Worm (Caenorhabditis elegans) whole organism, early embryonic: ENCODE measurements around the gene C46E10.3.

Source experiments
- B0310.2 ChIP-seq: sonication (generic microtip); optimal IDR thresholded peaks from 2 replicates; lab custom pipeline; 2016; ENCODE audit warnings: mild to moderate bottlenecking, missing genetic modification characterization, missing compliant biosample characterization
- F13C5.2 ChIP-seq: sonication (generic microtip); optimal IDR thresholded peaks from 2 replicates; lab custom pipeline; 2017; ENCODE audit warnings: mild to moderate bottlenecking, missing genetic modification characterization, inconsistent platforms, missing compliant biosample characterization
- aly-1 ChIP-seq: sonication (generic microtip); optimal IDR thresholded peaks from 2 replicates; lab custom pipeline; 2016; ENCODE audit warnings: missing genetic modification characterization, missing compliant biosample characterization
- ama-1 ChIP-seq: fragments of 150-350 bp; optimal IDR thresholded peaks from 2 replicates; lab custom pipeline; 2014
- ceh-13 ChIP-seq: fragments of 200-800 bp; sonication (Bioruptor generic); optimal IDR thresholded peaks from 2 replicates; lab custom pipeline; 2018; ENCODE audit warnings: mild to moderate bottlenecking, missing genetic modification characterization, missing compliant biosample characterization
- ceh-36 ChIP-seq: sonication (generic microtip); optimal IDR thresholded peaks from 2 replicates; lab custom pipeline; 2016; ENCODE audit warnings: missing genetic modification characterization, inconsistent platforms, missing compliant biosample characterization
- ets-7 ChIP-seq: sonication (generic microtip); optimal IDR thresholded peaks from 2 replicates; lab custom pipeline; 2016; ENCODE audit warnings: missing genotype, missing genetic modification characterization, missing compliant biosample characterization
- flt-1 ChIP-seq: fragments of 200-800 bp; sonication (Bioruptor generic); IDR thresholded peaks from 2 replicates; pipeline ENCODE4 v1.3.6; 2022; ENCODE audit warnings: missing genetic modification characterization, missing compliant biosample characterization
- hmbx-1 ChIP-seq: sonication (generic microtip); optimal IDR thresholded peaks from 2 replicates; lab custom pipeline; 2016; ENCODE audit warnings: mild to moderate bottlenecking, missing genetic modification characterization, missing compliant biosample characterization
- hmg-4 ChIP-seq: fragments of 200-800 bp; sonication (Bioruptor generic); optimal IDR thresholded peaks from 2 replicates; lab custom pipeline; 2018; ENCODE audit warnings: mild to moderate bottlenecking, missing genetic modification characterization, missing compliant biosample characterization
- hnd-1 ChIP-seq: sonication (generic microtip); optimal IDR thresholded peaks from 2 replicates; lab custom pipeline; 2016; ENCODE audit warnings: missing genetic modification characterization, missing compliant biosample characterization
- pes-1 ChIP-seq: fragments of 200-800 bp; sonication (Bioruptor generic); IDR thresholded peaks from 2 replicates; pipeline ENCODE4 v1.3.6; 2022; ENCODE audit warnings: missing genetic modification reagents, missing genetic modification characterization, missing compliant biosample characterization
- scrt-1 ChIP-seq: fragments of 200-800 bp; sonication (Bioruptor generic); IDR thresholded peaks from 2 replicates; pipeline ENCODE4 v1.3.6; 2022; ENCODE audit warnings: missing genetic modification characterization, missing compliant biosample characterization
- sea-1 ChIP-seq: fragments of 200-800 bp; sonication (Bioruptor generic); conservative IDR thresholded peaks from 2 replicates; pipeline ENCODE4 v1.3.6; 2022; ENCODE audit warnings: missing genetic modification characterization, missing compliant biosample characterization
- tbx-11 ChIP-seq: fragments of 200-800 bp; sonication (Bioruptor generic); IDR thresholded peaks from 2 replicates; pipeline ENCODE4 v1.3.6; 2022; ENCODE audit warnings: missing genetic modification characterization, missing compliant biosample characterization
- tbx-37 ChIP-seq: fragments of 200-800 bp; sonication (Bioruptor generic); conservative IDR thresholded peaks from 2 replicates; pipeline ENCODE4 v1.3.6; 2022; ENCODE audit warnings: missing genetic modification reagents, missing genetic modification characterization, missing compliant biosample characterization
- tra-4 ChIP-seq: sonication (generic microtip); optimal IDR thresholded peaks from 2 replicates; lab custom pipeline; 2017; ENCODE audit warnings: missing genetic modification characterization, missing compliant biosample characterization

C46E10.3 gene

DNA sequence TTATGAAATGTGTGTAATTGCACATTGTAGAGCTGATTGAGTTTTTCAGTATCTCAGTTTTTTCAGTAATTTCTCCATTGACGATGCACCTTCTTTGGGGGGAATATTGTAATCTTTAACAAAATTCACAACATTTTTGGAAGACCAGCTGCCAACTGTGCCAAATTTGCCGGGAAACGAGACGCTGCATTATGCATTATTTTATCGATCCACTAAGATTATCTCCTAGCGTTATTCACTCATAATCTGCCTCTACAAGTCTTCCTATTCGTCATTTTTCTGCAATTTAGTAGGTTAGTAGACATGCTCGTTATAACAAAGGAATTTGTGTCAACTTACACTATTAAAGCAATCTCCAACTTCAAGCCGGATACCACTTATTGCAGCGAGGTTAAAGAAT lies 10.6 kb downstream of the C46E10.3 start, which contains the start of the genes sdz-12 and bath-31:
Gene sdz-12, minus strand, starts transcription at position 101 of the 400 bp plus-strand sequence.
Gene bath-31, plus strand, starts transcription at position 251 of the 400 bp plus-strand sequence.
- TF ChIP-seq tbx-37 = no peak
- no peak for TF ChIP-seq hmg-4 (GFP tag; lab: Kevin White, UChicago)
- no peak for TF ChIP-seq ets-7 (tag; lab: Kevin White, UChicago)
- no peak for TF ChIP-seq sea-1 (GFP tag; lab: Robert Waterston, UW)
- no peak for TF ChIP-seq hmbx-1 (tag; lab: Kevin White, UChicago)
- TF ChIP-seq pes-1 (GFP tag; lab: Robert Waterston, UW) = no peak
- TF ChIP-seq hnd-1 (tag; lab: Kevin White, UChicago) = no peak
- TF ChIP-seq scrt-1 (GFP tag; lab: Robert Waterston, UW) = no peak
- TF ChIP-seq flt-1 (GFP tag; lab: Robert Waterston, UW) = no peak
- TF ChIP-seq ceh-36 = no peak
- TF ChIP-seq F13C5.2 (tag; lab: Kevin White, UChicago) = no peak
- no peak for TF ChIP-seq ama-1
- no peak for TF ChIP-seq B0310.2
- TF ChIP-seq ceh-13 (GFP tag; lab: Kevin White, UChicago) = no peak
- TF ChIP-seq tra-4 (tag; lab: Kevin White, UChicago) = no peak
- TF ChIP-seq tbx-11 (GFP tag; lab: Robert Waterston, UW) = no peak
- no peak for TF ChIP-seq aly-1

- TF ChIP-seq hmbx-1 (tag; lab: Kevin White, UChicago) = no peak
Observed at ce11 chrII:3736893-3737375, 15.8 kb downstream of the C46E10.3 start, which contains the start of gene F12E12.6. TSS of gene F12E12.6 (minus strand) at chrII:3736943.

- TF ChIP-seq pes-1 (GFP tag; lab: Robert Waterston, UW) = no peak
- no peak for TF ChIP-seq B0310.2
- TF ChIP-seq ama-1 = no peak
- no peak for TF ChIP-seq tbx-37
- TF ChIP-seq tra-4 (tag; lab: Kevin White, UChicago) = no peak
- TF ChIP-seq tbx-11 (GFP tag; lab: Robert Waterston, UW) = no peak
- TF ChIP-seq hmg-4 (GFP tag; lab: Kevin White, UChicago) = no peak
- TF ChIP-seq ceh-36 = no peak
- TF ChIP-seq aly-1 = no peak
- TF ChIP-seq ets-7 (tag; lab: Kevin White, UChicago) = no peak
- TF ChIP-seq hmbx-1 (tag; lab: Kevin White, UChicago) = no peak
- TF ChIP-seq flt-1 (GFP tag; lab: Robert Waterston, UW) = no peak
- TF ChIP-seq scrt-1 (GFP tag; lab: Robert Waterston, UW) = no peak
- no peak for TF ChIP-seq hnd-1 (tag; lab: Kevin White, UChicago)
- no peak for TF ChIP-seq F13C5.2 (tag; lab: Kevin White, UChicago)
Observed at ce11 chrII:3739647-3740046, 18.5 kb downstream of the C46E10.3 start, which contains the start of gene F12E12.2. TSS of gene F12E12.2 (plus strand) at chrII:3739947.

ce11 chrII:3741584-3741983 lies 20.5 kb downstream of the C46E10.3 start, which contains the start of gene F12E12.1:
TSS of gene F12E12.1 (plus strand) at chrII:3741884.
- TF ChIP-seq sea-1 (GFP tag; lab: Robert Waterston, UW) (no peak), ets-7 (tag; lab: Kevin White, UChicago) (no peak), tbx-11 (GFP tag; lab: Robert Waterston, UW) (no peak), tbx-37 (no peak), F13C5.2 (tag; lab: Kevin White, UChicago) (no peak), B0310.2 (no peak), scrt-1 (GFP tag; lab: Robert Waterston, UW) (no peak), pes-1 (GFP tag; lab: Robert Waterston, UW) (no peak), hmg-4 (GFP tag; lab: Kevin White, UChicago) (no peak), aly-1 (no peak), hnd-1 (tag; lab: Kevin White, UChicago) (no peak), tra-4 (tag; lab: Kevin White, UChicago) (no peak), hmbx-1 (tag; lab: Kevin White, UChicago) (no peak), ama-1 (no peak), ceh-36 (no peak), flt-1 (GFP tag; lab: Robert Waterston, UW) (no peak)

- no peak for TF ChIP-seq ceh-13 (GFP tag; lab: Kevin White, UChicago)
Observed at ce11 chrII:3743684-3744200, 22.6 kb downstream of the C46E10.3 start, which contains the start of gene nta-1. TSS of gene nta-1 (minus strand) at chrII:3743814.

ce11 chrII:3747405-3747804 lies 26.3 kb downstream of the C46E10.3 start, which contains the start of gene fbxb-92:
TSS of gene fbxb-92 (minus strand) at chrII:3747505.
- TF ChIP-seq scrt-1 (GFP tag; lab: Robert Waterston, UW) (no peak), tbx-37 (no peak), pes-1 (GFP tag; lab: Robert Waterston, UW) (no peak), ceh-36 (no peak), B0310.2 (no peak), hmbx-1 (tag; lab: Kevin White, UChicago) (no peak), flt-1 (GFP tag; lab: Robert Waterston, UW) (no peak), aly-1 (no peak), ceh-13 (GFP tag; lab: Kevin White, UChicago) (no peak), tbx-11 (GFP tag; lab: Robert Waterston, UW) (no peak), hnd-1 (tag; lab: Kevin White, UChicago) (no peak), hmg-4 (GFP tag; lab: Kevin White, UChicago) (no peak), F13C5.2 (tag; lab: Kevin White, UChicago) (no peak), tra-4 (tag; lab: Kevin White, UChicago) (no peak), ama-1 (no peak), ets-7 (tag; lab: Kevin White, UChicago) (no peak), sea-1 (GFP tag; lab: Robert Waterston, UW) (no peak)

DNA sequence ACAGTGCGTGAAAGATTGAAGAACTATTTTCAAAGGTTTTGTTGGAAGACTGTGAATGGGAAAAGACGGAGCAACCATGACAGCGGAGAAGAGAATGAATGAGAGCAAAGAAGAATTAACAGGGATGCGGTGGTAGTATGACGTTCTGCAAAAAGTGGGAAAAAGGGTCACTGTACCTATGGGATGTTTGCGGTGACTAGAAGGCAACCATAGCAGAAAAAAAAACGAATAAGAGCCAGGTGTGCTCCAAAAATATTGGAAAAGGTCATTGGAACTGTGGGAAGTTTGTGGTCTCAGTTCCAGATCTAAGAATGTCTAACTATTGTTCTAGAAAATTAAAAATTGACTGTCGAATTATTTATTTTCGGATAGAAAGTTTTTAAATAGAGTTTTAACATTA lies 27.6 kb downstream of the C46E10.3 start, which contains the start of gene fbxb-90:
Gene fbxb-90, minus strand, starts transcription at position 101 of the 400 bp plus-strand sequence.
- TF ChIP-seq ama-1 (no peak), B0310.2 (no peak), pes-1 (GFP tag; lab: Robert Waterston, UW) (no peak), F13C5.2 (tag; lab: Kevin White, UChicago) (no peak), hnd-1 (tag; lab: Kevin White, UChicago) (no peak), ceh-36 (no peak), sea-1 (GFP tag; lab: Robert Waterston, UW) (no peak), flt-1 (GFP tag; lab: Robert Waterston, UW) (no peak), hmg-4 (GFP tag; lab: Kevin White, UChicago) (no peak), tbx-37 (no peak), tbx-11 (GFP tag; lab: Robert Waterston, UW) (no peak), ceh-13 (GFP tag; lab: Kevin White, UChicago) (no peak), tra-4 (tag; lab: Kevin White, UChicago) (no peak), aly-1 (no peak), ets-7 (tag; lab: Kevin White, UChicago) (no peak), scrt-1 (GFP tag; lab: Robert Waterston, UW) (no peak)
